Fruit fly (Drosophila melanogaster) whole organism, embryonic: ENCODE measurements around the gene Ttc19.

Experiments
- Ada2b ChIP-seq: fragments of 200-800 bp; sonication (Bioruptor generic); IDR thresholded peaks from 2 replicates; pipeline ENCODE4 v1.3.6; 2022; ENCODE audit warnings: missing biosample characterization, missing genetic modification characterization
- CG10209 ChIP-seq: fragments of 200-800 bp; sonication (Bioruptor generic); optimal IDR thresholded peaks from 3 replicates; lab custom pipeline; 2017; ENCODE audit warnings: missing biosample characterization, mild to moderate bottlenecking, missing genetic modification characterization, missing genetic modification reagents
- CG10654 ChIP-seq: fragments of 200-800 bp; sonication (Bioruptor generic); optimal IDR thresholded peaks from 2 replicates; lab custom pipeline; 2016; ENCODE audit warnings: missing biosample characterization, missing genetic modification characterization
- CG11247 ChIP-seq: fragments of 200-800 bp; sonication (Bioruptor generic); IDR thresholded peaks from 2 replicates; pipeline ENCODE4 v1.3.6; 2022; ENCODE audit warnings: missing biosample characterization, missing genetic modification characterization
- CG11456 ChIP-seq: fragments of 200-800 bp; sonication (Bioruptor generic); IDR thresholded peaks from 3 replicates; pipeline ENCODE4 v1.3.6; 2022; ENCODE audit warnings: missing biosample characterization, missing genetic modification characterization
- CG1792 ChIP-seq: fragments of 200-800 bp; sonication (Bioruptor generic); optimal IDR thresholded peaks from 2 replicates; lab custom pipeline; 2016; ENCODE audit warnings: missing biosample characterization, missing genetic modification characterization
- CG2202 ChIP-seq: fragments of 200-800 bp; sonication (Bioruptor generic); optimal IDR thresholded peaks from 2 replicates; lab custom pipeline; 2018; ENCODE audit warnings: missing biosample characterization, mild to moderate bottlenecking, missing genetic modification characterization
- CG2678 ChIP-seq: fragments of 200-800 bp; sonication (Bioruptor generic); optimal IDR thresholded peaks from 3 replicates; lab custom pipeline; 2019; ENCODE audit warnings: missing biosample characterization, mild to moderate bottlenecking, missing genetic modification characterization, moderate library complexity
- CG2875 ChIP-seq: fragments of 200-800 bp; sonication (Bioruptor generic); optimal IDR thresholded peaks from 2 replicates; lab custom pipeline; 2017; ENCODE audit warnings: missing biosample characterization, mild to moderate bottlenecking, missing genetic modification characterization, missing genetic modification reagents
- CG30020 ChIP-seq: fragments of 200-800 bp; optimal IDR thresholded peaks from 2 replicates; lab custom pipeline; 2019; ENCODE audit warnings: missing biosample characterization, mild to moderate bottlenecking, missing genetic modification characterization, moderate library complexity
- CG34376 ChIP-seq: fragments of 200-800 bp; sonication (Bioruptor generic); optimal IDR thresholded peaks from 2 replicates; lab custom pipeline; 2018; ENCODE audit warnings: missing biosample characterization, mild to moderate bottlenecking, missing genetic modification characterization
- CG4617 ChIP-seq: fragments of 200-800 bp; sonication (Bioruptor generic); optimal IDR thresholded peaks from 3 replicates; lab custom pipeline; 2016; ENCODE audit warnings: missing biosample characterization, missing genetic modification characterization, borderline replicate concordance
- CG4854 ChIP-seq: fragments of 200-800 bp; sonication (Bioruptor generic); optimal IDR thresholded peaks from 2 replicates; lab custom pipeline; 2016; ENCODE audit warnings: missing biosample characterization, missing genetic modification characterization, inconsistent platforms
- CG7839 ChIP-seq: fragments of 200-800 bp; sonication (Bioruptor generic); optimal IDR thresholded peaks from 3 replicates; lab custom pipeline; 2018; ENCODE audit warnings: missing biosample characterization, mild to moderate bottlenecking, missing genetic modification characterization, moderate library complexity
- CG8290 ChIP-seq, 3 experiments: fragments of 200-800 bp; sonication (Bioruptor generic); optimal IDR thresholded peaks; 2 replicates each; lab custom pipeline; 2016 to 2019; ENCODE audit warnings: missing biosample characterization in 3 of 3, missing genetic modification characterization in 3 of 3, mild to moderate bottlenecking in 2 of 3, moderate library complexity in 1 of 3
- CG9876 ChIP-seq: fragments of 200-800 bp; sonication (Bioruptor generic); optimal IDR thresholded peaks from 2 replicates; lab custom pipeline; 2016; ENCODE audit warnings: missing biosample characterization, missing genetic modification characterization
- CkIIα-i1 ChIP-seq: fragments of 200-800 bp; sonication (Bioruptor generic); IDR thresholded peaks from 2 replicates; pipeline ENCODE4 v1.3.6; 2022; ENCODE audit warnings: missing biosample characterization, missing genetic modification characterization
- CoRest ChIP-seq: fragments of 200-800 bp; sonication (Bioruptor generic); optimal IDR thresholded peaks from 3 replicates; lab custom pipeline; 2018; ENCODE audit warnings: missing biosample characterization, mild to moderate bottlenecking, missing genetic modification characterization, moderate library complexity
- D ChIP-seq, 2 experiments: fragments of 200-800 bp in 1 of 2; fragments of >200 bp in 1 of 2; sonication (Bioruptor generic) in 1 of 2; optimal IDR thresholded peaks; 2 replicates in 1 of 2; 3 replicates in 1 of 2; lab custom pipeline; 2017; ENCODE audit warnings: mild to moderate bottlenecking in 1 of 2, missing biosample characterization in 1 of 2, missing genetic modification characterization in 1 of 2, missing genetic modification reagents in 1 of 2
- Dbx ChIP-seq: fragments of 200-800 bp; sonication (Bioruptor generic); IDR thresholded peaks from 3 replicates; pipeline ENCODE4 v1.3.6; 2022; ENCODE audit warnings: missing biosample characterization, missing genetic modification characterization
- Doc2 ChIP-seq: fragments of 200-800 bp; sonication (Bioruptor generic); IDR thresholded peaks from 2 replicates; pipeline ENCODE4 v1.3.6; 2022; ENCODE audit warnings: missing biosample characterization, missing genetic modification characterization
- Ets65A ChIP-seq: fragments of 200-800 bp; sonication (Bioruptor generic); peaks from one replicate; lab custom pipeline; 2016; ENCODE audit warnings: missing biosample characterization, missing genetic modification characterization
- HLH4C ChIP-seq: fragments of 200-800 bp; sonication (Bioruptor generic); IDR thresholded peaks from 3 replicates; pipeline ENCODE4 v1.3.6; 2022; ENCODE audit warnings: missing biosample characterization, missing genetic modification characterization; ENCODE audit not compliant: partially characterized antibody
- HLHmδ ChIP-seq: fragments of 200-800 bp; sonication (Bioruptor generic); optimal IDR thresholded peaks from 2 replicates; lab custom pipeline; 2018; ENCODE audit warnings: missing biosample characterization, mild to moderate bottlenecking, missing genetic modification characterization, moderate library complexity
- Hr3 ChIP-seq: fragments of 200-800 bp; sonication (Bioruptor generic); optimal IDR thresholded peaks from 3 replicates; lab custom pipeline; 2016; ENCODE audit warnings: missing biosample characterization, missing genetic modification characterization
- Kr ChIP-seq: fragments of 200-800 bp; sonication (Bioruptor generic); optimal IDR thresholded peaks from 2 replicates; lab custom pipeline; 2017; ENCODE audit warnings: missing biosample characterization, mild to moderate bottlenecking, missing genetic modification characterization
- Lhr ChIP-seq: fragments of 200-800 bp; sonication (Bioruptor generic); optimal IDR thresholded peaks from 3 replicates; lab custom pipeline; 2017; ENCODE audit warnings: mild to moderate bottlenecking, missing biosample characterization, missing genetic modification reagents, missing genetic modification characterization
- MTF-1 ChIP-seq: fragments of 200-800 bp; sonication (Bioruptor generic); optimal IDR thresholded peaks from 2 replicates; lab custom pipeline; 2018; ENCODE audit warnings: missing biosample characterization, mild to moderate bottlenecking, missing genetic modification characterization, borderline replicate concordance
- NFAT ChIP-seq: fragments of 200-800 bp; sonication (Bioruptor generic); IDR thresholded peaks from 2 replicates; pipeline ENCODE4 v1.3.6; 2022; ENCODE audit warnings: missing biosample characterization, missing genetic modification characterization
- Rx ChIP-seq: fragments of 200-800 bp; sonication (Bioruptor generic); IDR thresholded peaks from 2 replicates; pipeline ENCODE4 v1.3.6; 2022; ENCODE audit warnings: missing biosample characterization, missing genetic modification characterization
- Xbp1 ChIP-seq: fragments of 200-800 bp; sonication (Bioruptor generic); optimal IDR thresholded peaks from 3 replicates; lab custom pipeline; 2016; ENCODE audit warnings: missing biosample characterization, mild to moderate bottlenecking, missing genetic modification characterization
- ap ChIP-seq: fragments of 200-800 bp; sonication (Bioruptor generic); IDR thresholded peaks from 2 replicates; pipeline ENCODE4 v1.3.6; 2022; ENCODE audit warnings: missing biosample characterization, missing genetic modification characterization
- en ChIP-seq: fragments of 200-800 bp; sonication (Bioruptor generic); optimal IDR thresholded peaks from 2 replicates; lab custom pipeline; 2016; ENCODE audit warnings: missing biosample characterization, missing genetic modification characterization
- fd64A ChIP-seq: fragments of 200-800 bp; sonication (Bioruptor generic); optimal IDR thresholded peaks from 3 replicates; lab custom pipeline; 2018; ENCODE audit warnings: missing biosample characterization, mild to moderate bottlenecking, missing genetic modification characterization
- grn ChIP-seq: fragments of 200-800 bp; sonication (Bioruptor generic); optimal IDR thresholded peaks from 3 replicates; lab custom pipeline; 2017; ENCODE audit warnings: missing biosample characterization, missing genetic modification characterization
- h ChIP-seq: fragments of >200 bp; optimal IDR thresholded peaks from 2 replicates; lab custom pipeline; 2017
- lola ChIP-seq, 3 experiments: fragments of >200 bp in 2 of 3; fragments of 200-800 bp in 1 of 3; sonication (Bioruptor generic) in 1 of 3; optimal IDR thresholded peaks; 2 replicates each; lab custom pipeline; 2017 to 2019; ENCODE audit warnings: missing biosample characterization in 3 of 3, missing genetic modification characterization in 3 of 3, mild to moderate bottlenecking in 1 of 3, moderate library complexity in 1 of 3
- lov ChIP-seq, 2 experiments: fragments of 200-800 bp in 1 of 2; fragments of >200 bp in 1 of 2; sonication (Bioruptor generic) in 1 of 2; IDR thresholded peaks in 1 of 2; optimal IDR thresholded peaks in 1 of 2; 2 replicates in 1 of 2; 3 replicates in 1 of 2; pipeline versions ENCODE4 v1.3.6 to Lab custom; 2017 to 2022; ENCODE audit warnings: missing biosample characterization in 1 of 2, missing genetic modification characterization in 1 of 2
- nom ChIP-seq: fragments of 200-800 bp; sonication (Bioruptor generic); optimal IDR thresholded peaks from 2 replicates; lab custom pipeline; 2017; ENCODE audit warnings: missing biosample characterization, missing genetic modification characterization, mild to moderate bottlenecking, moderate library complexity, missing genetic modification reagents
- row ChIP-seq: fragments of 200-800 bp; sonication (Bioruptor generic); IDR thresholded peaks from 3 replicates; pipeline ENCODE4 v1.3.6; 2022; ENCODE audit warnings: missing biosample characterization, missing genetic modification characterization
- run ChIP-seq: fragments of 200-800 bp; sonication (Bioruptor generic); optimal IDR thresholded peaks from 3 replicates; lab custom pipeline; 2018; ENCODE audit warnings: missing biosample characterization, mild to moderate bottlenecking, missing genetic modification characterization
- sc ChIP-seq, 3 experiments: fragments of >200 bp in 2 of 3; fragments of 200-800 bp in 1 of 3; sonication (Bioruptor generic) in 1 of 3; optimal IDR thresholded peaks; 2 replicates in 2 of 3; 3 replicates in 1 of 3; lab custom pipeline; 2017; ENCODE audit warnings: mild to moderate bottlenecking in 1 of 3, missing biosample characterization in 1 of 3, missing genetic modification characterization in 1 of 3, missing genetic modification reagents in 1 of 3
- shn ChIP-seq: fragments of 200-800 bp; sonication (Bioruptor generic); optimal IDR thresholded peaks from 3 replicates; lab custom pipeline; 2016; ENCODE audit warnings: missing biosample characterization, missing genetic modification characterization
- slp2 ChIP-seq: fragments of 200-800 bp; sonication (Bioruptor generic); optimal IDR thresholded peaks from 2 replicates; lab custom pipeline; 2016; ENCODE audit warnings: missing biosample characterization, missing genetic modification characterization
- sob ChIP-seq: fragments of 200-800 bp; sonication (Bioruptor generic); IDR thresholded peaks from 2 replicates; pipeline ENCODE4 v1.3.6; 2022; ENCODE audit warnings: missing biosample characterization, missing genetic modification characterization
- tup ChIP-seq: fragments of 200-800 bp; sonication (Bioruptor generic); optimal IDR thresholded peaks from 2 replicates; lab custom pipeline; 2016; ENCODE audit warnings: missing biosample characterization, mild to moderate bottlenecking, missing genetic modification characterization, moderate library complexity
- twi ChIP-seq: fragments of 200-800 bp; optimal IDR thresholded peaks from 2 replicates; lab custom pipeline; 2019; ENCODE audit warnings: missing biosample characterization, mild to moderate bottlenecking, missing genetic modification characterization, moderate library complexity
- zfh2 ChIP-seq: fragments of 200-800 bp; sonication (Bioruptor generic); optimal IDR thresholded peaks from 2 replicates; lab custom pipeline; 2016; ENCODE audit warnings: missing biosample characterization, missing genetic modification characterization

Gene Ttc19

DNA sequence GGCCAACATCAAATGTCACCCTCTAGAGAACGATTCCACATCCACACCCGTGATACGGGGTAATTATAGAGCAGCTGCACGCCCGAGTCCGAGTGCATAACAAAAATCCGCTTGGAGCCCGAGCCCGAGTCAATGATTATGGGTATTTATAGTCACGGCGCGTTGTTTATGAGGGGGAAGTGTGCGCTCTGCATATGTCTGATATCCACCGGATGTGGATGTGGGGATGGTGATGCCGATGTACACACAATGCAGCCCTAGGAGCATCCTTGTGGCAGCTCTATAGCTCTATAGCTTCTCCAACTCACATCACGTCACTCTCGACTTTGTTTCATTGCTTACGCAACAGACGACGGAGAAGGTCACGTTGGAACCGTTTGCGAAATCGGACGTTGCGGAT, 7.5 kb downstream of the Ttc19 start (continued):
- TF ChIP-seq zfh2 (GFP tag; lab: Kevin White, UChicago) (no peak), sc (optimal IDR thresholded peaks at IDR 0.05; lab: Kevin White, UChicago) (no peak), sc (GFP tag; optimal IDR thresholded peaks at IDR 0.05; lab: Kevin White, UChicago) (no peak), Dbx (GFP tag; lab: Robert Waterston, UW) (no peak)

DNA sequence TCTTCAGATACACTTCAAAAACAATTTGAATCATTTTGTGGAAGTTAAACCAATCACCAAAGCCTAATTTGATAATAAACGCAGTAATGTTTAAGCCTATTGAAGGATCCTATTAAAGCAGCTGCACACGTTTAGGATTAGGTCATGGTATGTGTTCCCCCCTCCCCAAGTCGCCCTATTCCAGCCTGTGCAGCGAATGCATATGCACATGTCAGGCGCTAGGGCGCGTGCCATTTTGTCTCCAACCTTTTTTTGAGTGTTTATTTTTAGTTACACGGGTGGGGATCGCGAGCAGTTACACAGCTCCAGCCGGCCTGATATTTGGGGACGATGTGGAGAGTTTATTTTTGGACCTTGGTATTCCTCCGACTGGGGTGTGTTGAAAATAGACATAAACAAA, 7.9 kb downstream of the Ttc19 start:
- TF ChIP-seq CG8290 (GFP tag; optimal IDR thresholded peaks at IDR 0.05; lab: Kevin White, UChicago) (no peak), CG8290 (tag; optimal IDR thresholded peaks at IDR 0.05; lab: Kevin White, UChicago) (no peak), MTF-1 (GFP tag; lab: Kevin White, UChicago) (no peak), sob (GFP tag; lab: Robert Waterston, UW) (no peak), ap (no peak), CG2202 (tag; lab: Kevin White, UChicago) (no peak), CkIIα-i1 (no peak), CG7839 (no peak), en (GFP tag; lab: Kevin White, UChicago) (no peak), CG10654 (GFP tag; lab: Kevin White, UChicago) (no peak), row (peak; percentile 12; the same call in 1 of the 3 replicates), shn (GFP tag; lab: Kevin White, UChicago) (no peak), Lhr (GFP tag; lab: Kevin White, UChicago) (no peak), grn (no peak), CG9876 (GFP tag; lab: Kevin White, UChicago) (no peak), CG34376 (GFP tag; lab: Kevin White, UChicago) (no peak), Ets65A (peak; percentile 15), CoRest (tag; lab: Kevin White, UChicago) (no peak), CG11456 (no peak), CG30020 (no peak), HLH4C (no peak), Rx (GFP tag; lab: Robert Waterston, UW) (no peak), CG1792 (GFP tag; lab: Kevin White, UChicago) (no peak), twi (peak; percentile 54), NFAT (GFP tag; lab: Robert Waterston, UW) (no peak), CG11247 (no peak), CG4854 (GFP tag; lab: Kevin White, UChicago) (no peak), Kr (no peak), CG10209 (GFP tag; lab: Kevin White, UChicago) (no peak), Xbp1 (GFP tag; lab: Kevin White, UChicago) (no peak), lola (GFP tag; optimal IDR thresholded peaks at IDR 0.05; lab: Kevin White, UChicago) (no peak), nom (GFP tag; lab: Kevin White, UChicago) (no peak), Hr3 (GFP tag; lab: Kevin White, UChicago) (no peak), CG2875 (GFP tag; lab: Kevin White, UChicago) (no peak), h (no peak), Doc2 (GFP tag; lab: Robert Waterston, UW) (no peak), CG4617 (GFP tag; lab: Kevin White, UChicago) (no peak), fd64A (GFP tag; lab: Kevin White, UChicago) (no peak), HLHmδ (peak; percentile 85), Ada2b (no peak), slp2 (GFP tag; lab: Kevin White, UChicago) (no peak), lov (optimal IDR thresholded peaks at IDR 0.05; lab: Kevin White, UChicago) (no peak), lov (GFP tag; IDR thresholded peaks at IDR 0.05; lab: Robert Waterston, UW) (no peak), D (optimal IDR thresholded peaks at IDR 0.05; lab: Kevin White, UChicago) (no peak), D (GFP tag; optimal IDR thresholded peaks at IDR 0.05; lab: Kevin White, UChicago) (no peak), run (tag; lab: Kevin White, UChicago) (no peak), tup (GFP tag; lab: Kevin White, UChicago) (no peak), CG2678 (tag; lab: Kevin White, UChicago) (peak; percentile 14)
